Fruit fly (Drosophila melanogaster) whole organism, adult: ENCODE results near the gene CG34283.

Experiments
- CG11617 ChIP-seq: fragments of 200-800 bp; sonication (Bioruptor generic); optimal IDR thresholded peaks from 2 replicates; lab custom pipeline; 2017; ENCODE audit warnings: mild to moderate bottlenecking, missing biosample characterization, missing genetic modification reagents, missing genetic modification characterization
- CG12768 ChIP-seq: fragments of 200-800 bp; sonication (Bioruptor generic); optimal IDR thresholded peaks from 2 replicates; lab custom pipeline; 2017; ENCODE audit warnings: missing biosample characterization, missing genetic modification characterization, mild to moderate bottlenecking, moderate library complexity, missing genetic modification reagents
- CG14711 ChIP-seq: fragments of 200-800 bp; sonication (Bioruptor generic); optimal IDR thresholded peaks from 2 replicates; lab custom pipeline; 2018; ENCODE audit warnings: missing biosample characterization, mild to moderate bottlenecking, missing genetic modification characterization, moderate library complexity
- CG1620 ChIP-seq: fragments of 200-800 bp; sonication (Bioruptor generic); optimal IDR thresholded peaks from 2 replicates; lab custom pipeline; 2016; ENCODE audit warnings: missing biosample characterization, missing genetic modification characterization
- CG33017 ChIP-seq: fragments of 200-800 bp; sonication (Bioruptor generic); optimal IDR thresholded peaks from 2 replicates; lab custom pipeline; 2018; ENCODE audit warnings: missing biosample characterization, mild to moderate bottlenecking, missing genetic modification characterization, moderate library complexity
- CG5204 ChIP-seq: fragments of 200-800 bp; sonication (Bioruptor generic); optimal IDR thresholded peaks from 2 replicates; lab custom pipeline; 2016; ENCODE audit warnings: missing biosample characterization, missing genetic modification characterization
- CG7045 ChIP-seq: fragments of 200-800 bp; sonication (Bioruptor generic); optimal IDR thresholded peaks from 2 replicates; lab custom pipeline; 2017; ENCODE audit warnings: missing biosample characterization, mild to moderate bottlenecking, missing genetic modification characterization
- CG7101 ChIP-seq: fragments of 200-800 bp; sonication (Bioruptor generic); optimal IDR thresholded peaks from 2 replicates; lab custom pipeline; 2018; ENCODE audit warnings: missing biosample characterization, mild to moderate bottlenecking, missing genetic modification characterization, moderate library complexity
- Clk ChIP-seq: fragments of 200-800 bp; sonication (Bioruptor generic); optimal IDR thresholded peaks from 2 replicates; lab custom pipeline; 2017; ENCODE audit warnings: missing biosample characterization, missing genetic modification characterization
- Crg-1 ChIP-seq: fragments of 200-800 bp; sonication (Bioruptor generic); optimal IDR thresholded peaks from 2 replicates; lab custom pipeline; 2016; ENCODE audit warnings: missing biosample characterization, missing genetic modification characterization
- Hr96 ChIP-seq: fragments of 200-800 bp; sonication (Bioruptor generic); optimal IDR thresholded peaks from 2 replicates; lab custom pipeline; 2016; ENCODE audit warnings: missing biosample characterization, missing genetic modification characterization
- Mnt ChIP-seq: fragments of 200-800 bp; sonication (Bioruptor generic); optimal IDR thresholded peaks from 2 replicates; lab custom pipeline; 2016; ENCODE audit warnings: missing biosample characterization, mild to moderate bottlenecking, missing genetic modification characterization
- bab1 ChIP-seq: fragments of 200-800 bp; sonication (Bioruptor generic); optimal IDR thresholded peaks from 3 replicates; lab custom pipeline; 2019; ENCODE audit warnings: missing biosample characterization, mild to moderate bottlenecking, missing genetic modification characterization, moderate library complexity
- cic ChIP-seq: fragments of 200-800 bp; sonication (Bioruptor generic); optimal IDR thresholded peaks from 2 replicates; lab custom pipeline; 2017; ENCODE audit warnings: missing biosample characterization, mild to moderate bottlenecking, missing genetic modification characterization, moderate library complexity
- cnc ChIP-seq, 2 experiments: fragments of >200 bp; optimal IDR thresholded peaks; 2 replicates each; lab custom pipeline; 2017
- kay ChIP-seq: fragments of 200-800 bp; sonication (Bioruptor generic); peaks from one replicate; lab custom pipeline; 2016; ENCODE audit warnings: missing biosample characterization, missing genetic modification characterization, borderline replicate concordance
- ovo ChIP-seq: fragments of 200-800 bp; sonication (Bioruptor generic); optimal IDR thresholded peaks from 2 replicates; lab custom pipeline; 2016; ENCODE audit warnings: missing biosample characterization, missing genetic modification characterization
- pad ChIP-seq: fragments of 200-800 bp; sonication (Bioruptor generic); optimal IDR thresholded peaks from 3 replicates; lab custom pipeline; 2017; ENCODE audit warnings: missing biosample characterization, missing genetic modification characterization, mild to moderate bottlenecking, moderate library complexity, missing genetic modification reagents
- tj ChIP-seq: fragments of 200-800 bp; sonication (Bioruptor generic); optimal IDR thresholded peaks from 3 replicates; lab custom pipeline; 2017; ENCODE audit warnings: missing biosample characterization, mild to moderate bottlenecking, missing genetic modification characterization, moderate library complexity
- toe ChIP-seq: fragments of 200-800 bp; sonication (Bioruptor generic); optimal IDR thresholded peaks from 2 replicates; lab custom pipeline; 2016; ENCODE audit warnings: missing biosample characterization, missing genetic modification characterization

The CG34283 gene

DNA sequence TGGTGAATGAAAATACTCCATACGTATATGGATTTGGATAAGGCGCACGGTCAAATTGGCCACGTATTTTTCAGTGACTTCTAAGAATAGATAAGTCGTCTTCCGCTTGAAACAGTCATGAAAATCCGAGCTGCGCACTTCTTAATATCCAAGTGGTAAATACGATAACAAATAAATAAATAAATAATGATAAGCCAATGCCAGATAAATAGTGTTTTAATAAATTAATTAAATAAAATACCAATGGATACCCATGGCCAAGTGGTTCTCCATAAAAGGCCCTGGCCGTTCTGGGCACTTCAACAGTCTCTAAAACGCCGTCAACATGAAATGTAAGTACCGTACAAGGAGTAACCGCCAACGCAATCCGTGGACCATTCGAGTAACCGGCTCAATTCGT, 10.0 kb upstream of the CG34283 start, which contains the start of gene CG14302:
TSS of gene CG14302 (plus strand) at position 301 of the 400 bp plus-strand sequence.
- TF ChIP-seq CG7101 (tag; lab: Kevin White, UChicago): no peak
- TF ChIP-seq bab1 (GFP tag; lab: Kevin White, UChicago): no peak
- TF ChIP-seq CG11617 (GFP tag; lab: Kevin White, UChicago): no peak
- no peak for TF ChIP-seq pad (GFP tag; lab: Kevin White, UChicago)
- no peak for TF ChIP-seq Mnt (GFP tag; lab: Kevin White, UChicago)
- no peak for TF ChIP-seq ovo (GFP tag; lab: Kevin White, UChicago)
- TF ChIP-seq Clk (GFP tag; lab: Kevin White, UChicago): no peak
- TF ChIP-seq kay (GFP tag; lab: Kevin White, UChicago): no peak
- no peak for TF ChIP-seq CG12768
- TF ChIP-seq CG14711 (tag; lab: Kevin White, UChicago): no peak
- TF ChIP-seq tj (GFP tag; lab: Kevin White, UChicago): no peak
- TF ChIP-seq cnc (optimal IDR thresholded peaks at IDR 0.05; lab: Kevin White, UChicago): no peak

DNA sequence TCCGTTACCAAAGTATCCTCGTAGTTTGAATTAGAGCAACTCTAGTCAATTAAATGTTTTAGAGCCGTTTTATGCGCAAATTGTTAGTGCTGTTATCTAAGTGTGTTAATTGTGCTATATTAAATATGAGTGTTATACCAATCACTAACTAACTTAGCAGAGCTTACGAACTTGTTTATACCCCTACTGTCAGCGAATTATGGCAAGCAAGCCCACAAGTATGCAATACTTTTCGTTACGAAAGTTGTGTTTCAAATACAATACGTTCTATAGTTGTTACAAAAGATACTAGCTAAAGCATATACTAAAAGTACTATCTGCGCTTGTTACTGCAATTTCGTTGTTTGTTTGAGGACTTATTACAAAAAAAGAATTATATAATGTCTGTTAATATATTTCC, 8.9 kb upstream of the CG34283 start:
- TF ChIP-seq CG11617 (GFP tag; lab: Kevin White, UChicago) (no peak), pad (GFP tag; lab: Kevin White, UChicago) (peak; percentile 91)

DNA sequence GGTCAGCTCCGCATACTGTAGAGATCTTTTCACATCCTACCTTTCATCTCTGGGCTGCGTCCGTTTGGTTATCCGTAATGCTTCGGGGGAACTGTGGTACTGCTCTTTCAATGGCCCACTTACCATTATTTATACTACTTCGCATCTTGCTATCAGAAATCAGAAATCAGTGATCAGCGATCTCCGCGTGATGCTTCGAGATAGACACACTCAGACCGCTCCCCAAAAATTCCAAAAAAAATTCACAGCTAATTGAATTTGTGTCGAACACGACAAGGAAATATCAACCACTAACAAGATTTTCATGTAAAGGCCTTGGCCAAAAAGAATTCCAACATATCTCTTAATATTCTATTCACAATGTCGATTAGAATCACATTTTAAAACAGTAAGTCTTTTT, 6.0 kb upstream of the CG34283 start, which contains the start of gene CG7715:
TSS of gene CG7715 (minus strand) at position 101 of the 400 bp plus-strand sequence.
- no peak for TF ChIP-seq kay (GFP tag; lab: Kevin White, UChicago)

DNA sequence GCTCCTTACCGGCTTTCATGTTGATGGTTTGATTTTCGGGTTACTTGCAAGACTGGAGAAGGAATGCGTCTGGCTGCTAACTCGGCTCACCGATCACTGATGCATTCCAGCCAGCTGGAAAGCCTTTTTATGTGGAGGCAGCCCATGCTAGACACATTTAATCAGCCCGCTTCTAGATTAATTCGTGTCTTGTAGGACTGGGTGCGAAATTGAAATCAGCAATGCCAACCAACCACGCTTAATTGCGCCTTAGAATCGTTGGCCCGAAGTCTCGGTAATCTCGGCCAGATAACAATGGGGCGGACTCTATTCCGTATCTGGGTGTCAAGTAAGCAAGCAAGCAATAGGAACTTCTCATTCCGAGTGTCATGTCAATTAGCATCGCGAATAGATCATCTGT, 3.9 kb upstream of the CG34283 start, which contains the start of gene CG7714:
TSS of gene CG7714 (minus strand) at position 101 of the 400 bp plus-strand sequence.
- TF ChIP-seq cnc (optimal IDR thresholded peaks at IDR 0.05; lab: Kevin White, UChicago): no peak
- TF ChIP-seq CG11617 (GFP tag; lab: Kevin White, UChicago): no peak
- no peak for TF ChIP-seq tj (GFP tag; lab: Kevin White, UChicago)
- no peak for TF ChIP-seq Crg-1 (GFP tag; lab: Kevin White, UChicago)
- TF ChIP-seq CG5204 (GFP tag; lab: Kevin White, UChicago): no peak
- TF ChIP-seq CG7045: no peak
- no peak for TF ChIP-seq Hr96 (GFP tag; lab: Kevin White, UChicago)
- TF ChIP-seq CG14711 (tag; lab: Kevin White, UChicago): no peak
- TF ChIP-seq CG7101 (tag; lab: Kevin White, UChicago): no peak
- no peak for TF ChIP-seq pad (GFP tag; lab: Kevin White, UChicago)
- TF ChIP-seq cic (GFP tag; lab: Kevin White, UChicago): no peak
- no peak for TF ChIP-seq ovo (GFP tag; lab: Kevin White, UChicago)
- TF ChIP-seq Clk (GFP tag; lab: Kevin White, UChicago): no peak

DNA sequence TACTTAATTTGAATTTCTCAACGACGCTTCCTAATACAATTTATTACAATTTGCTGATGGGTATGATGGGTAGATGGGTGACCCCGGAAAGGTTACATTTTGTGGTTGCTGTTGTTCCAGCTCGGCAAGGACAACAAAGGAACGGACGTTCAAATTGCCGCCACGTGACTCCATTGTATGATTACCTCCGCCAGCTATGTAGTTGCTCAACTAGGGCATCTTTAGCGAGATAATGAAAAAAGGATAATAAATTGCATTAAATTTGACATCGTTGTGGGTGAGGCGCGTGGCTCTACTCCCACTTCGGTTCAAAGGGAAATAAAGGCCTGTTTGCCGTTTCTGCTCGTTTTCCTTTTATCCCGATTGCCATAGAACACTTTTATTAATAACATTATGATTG, 1.0 kb downstream of the CG34283 start:
- TF ChIP-seq CG5204 (GFP tag; lab: Kevin White, UChicago) (no peak), CG14711 (tag; lab: Kevin White, UChicago) (no peak), kay (GFP tag; lab: Kevin White, UChicago) (no peak), Clk (GFP tag; lab: Kevin White, UChicago) (no peak), cnc (optimal IDR thresholded peaks at IDR 0.05; lab: Kevin White, UChicago) (no peak), Hr96 (GFP tag; lab: Kevin White, UChicago) (no peak), CG11617 (GFP tag; lab: Kevin White, UChicago) (no peak), Crg-1 (GFP tag; lab: Kevin White, UChicago) (no peak), CG7101 (tag; lab: Kevin White, UChicago) (no peak)

DNA sequence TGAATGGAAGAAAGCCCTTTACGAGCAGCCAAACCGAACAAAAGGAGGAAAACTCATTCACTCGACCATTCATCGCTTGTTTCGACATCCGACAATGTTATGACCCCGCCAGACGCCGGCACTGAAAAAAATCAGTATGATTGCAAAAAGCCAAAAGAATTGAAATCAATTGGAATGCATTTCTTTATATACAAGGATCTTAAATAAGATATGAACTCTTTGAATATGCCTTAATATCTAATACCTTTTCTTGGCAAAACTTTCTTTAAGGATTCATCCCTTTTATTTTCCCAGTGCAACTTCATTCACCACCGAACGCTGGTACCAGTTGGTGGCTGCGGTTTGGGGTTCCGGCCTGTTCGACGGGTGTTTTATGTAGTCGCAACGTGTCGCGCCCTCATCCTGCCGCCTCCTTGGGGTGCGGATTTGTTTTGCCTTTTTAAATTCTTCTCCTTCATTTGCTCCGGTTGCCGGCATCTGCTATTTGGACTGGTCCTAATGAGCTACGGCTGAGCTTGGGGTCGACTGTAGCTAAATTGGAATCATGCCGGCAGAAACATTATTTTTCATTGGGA, 2.5 kb downstream of the CG34283 start:
- TF ChIP-seq CG7101 (tag; lab: Kevin White, UChicago) (peak; percentile 10), CG11617 (GFP tag; lab: Kevin White, UChicago) (no peak), Crg-1 (GFP tag; lab: Kevin White, UChicago) (no peak), pad (GFP tag; lab: Kevin White, UChicago) (no peak), CG12768 (peak; percentile 17), Clk (GFP tag; lab: Kevin White, UChicago) (no peak), tj (GFP tag; lab: Kevin White, UChicago) (no peak), CG7045 (peak; percentile 26), cic (GFP tag; lab: Kevin White, UChicago) (no peak), Hr96 (GFP tag; lab: Kevin White, UChicago) (peak; percentile 37), CG1620 (GFP tag; lab: Kevin White, UChicago) (no peak), CG33017 (peak; percentile 36), toe (GFP tag; lab: Kevin White, UChicago) (peak; percentile 2), CG5204 (GFP tag; lab: Kevin White, UChicago) (peak; percentile 29)

DNA sequence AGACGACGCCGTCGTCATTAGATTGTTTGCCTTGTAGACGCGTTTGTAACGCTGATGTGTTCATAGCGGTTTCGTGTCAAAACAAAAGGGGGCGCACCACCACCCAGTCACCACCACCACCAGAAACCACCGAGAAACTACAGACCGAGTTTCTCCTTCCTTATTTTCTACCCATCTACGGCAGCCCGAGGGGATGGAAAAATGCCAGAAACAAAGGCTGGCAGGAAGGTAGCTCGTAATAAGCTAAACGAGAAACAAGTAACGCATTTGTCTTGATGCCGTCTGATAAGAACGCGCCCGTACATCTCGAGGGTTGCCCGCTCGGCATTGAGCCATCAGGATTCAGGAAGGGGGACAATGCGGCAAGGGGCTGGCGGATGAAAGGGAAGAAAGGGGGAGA, 14.9 kb downstream of the CG34283 start:
- TF ChIP-seq toe (GFP tag; lab: Kevin White, UChicago) (no peak), bab1 (GFP tag; lab: Kevin White, UChicago) (no peak), Hr96 (GFP tag; lab: Kevin White, UChicago) (no peak), CG33017 (no peak), CG11617 (GFP tag; lab: Kevin White, UChicago) (no peak), pad (GFP tag; lab: Kevin White, UChicago) (no peak), cic (GFP tag; lab: Kevin White, UChicago) (no peak), CG1620 (GFP tag; lab: Kevin White, UChicago) (no peak), cnc (optimal IDR thresholded peaks at IDR 0.05; lab: Kevin White, UChicago) (no peak), kay (GFP tag; lab: Kevin White, UChicago) (no peak), ovo (GFP tag; lab: Kevin White, UChicago) (no peak), tj (GFP tag; lab: Kevin White, UChicago) (no peak), CG5204 (GFP tag; lab: Kevin White, UChicago) (no peak), CG7045 (no peak), Clk (GFP tag; lab: Kevin White, UChicago) (no peak), Mnt (GFP tag; lab: Kevin White, UChicago) (no peak), Crg-1 (GFP tag; lab: Kevin White, UChicago) (no peak), CG7101 (tag; lab: Kevin White, UChicago) (no peak), CG14711 (tag; lab: Kevin White, UChicago) (no peak), CG12768 (no peak)
